Fruit fly (Drosophila melanogaster): ENCODE data around the gene CG17648.

CG17648 gene

DNA sequence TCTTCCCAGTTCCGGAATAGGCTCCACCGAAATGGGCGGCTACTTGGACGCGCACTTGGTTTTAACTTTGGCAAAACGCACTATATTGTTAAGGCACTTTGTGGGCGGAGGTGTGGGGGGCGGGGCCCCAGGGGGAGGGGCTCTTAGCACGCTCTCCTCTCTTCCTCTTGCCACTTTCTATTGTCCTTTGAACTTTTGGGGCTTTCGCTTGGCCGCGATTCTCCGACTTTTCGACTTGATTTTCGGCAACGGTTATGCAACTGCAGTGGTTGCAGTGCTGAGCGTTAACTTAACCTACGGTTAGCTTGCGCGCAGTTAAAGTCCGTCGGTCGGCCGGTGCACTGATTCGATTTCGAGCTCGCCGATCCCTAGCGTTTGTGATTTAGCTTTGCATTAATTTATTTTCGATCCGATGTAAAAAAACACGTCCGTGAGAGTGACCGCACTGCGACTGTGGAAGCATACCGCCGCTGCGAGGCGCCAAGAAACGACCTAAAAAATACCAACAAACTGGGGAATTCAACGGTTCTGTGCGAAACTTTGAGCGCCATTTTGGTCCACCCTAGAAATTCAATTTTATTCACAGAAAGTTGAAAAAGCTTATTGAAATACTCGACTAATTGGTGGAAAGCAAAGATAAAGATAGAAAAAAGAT, 28.0 kb upstream of the CG17648 start, which contains the start of gene Rim2 (continued):
- no peak for TF ChIP-seq dan (GFP tag; IDR thresholded peaks at IDR 0.05)
- peak; percentile 13 for TF ChIP-seq Deaf1 (tag; optimal IDR thresholded peaks at IDR 0.05)
- TF ChIP-seq CG10147 (GFP tag; optimal IDR thresholded peaks at IDR 0.05), result no peak
- no peak for TF ChIP-seq CG4404 (GFP tag; IDR thresholded peaks at IDR 0.05)
- no peak for TF ChIP-seq HLH54F (GFP tag; optimal IDR thresholded peaks at IDR 0.05)
- TF ChIP-seq CHES-1-like (GFP tag; optimal IDR thresholded peaks at IDR 0.05), result peak; percentile 35
- peak; percentile 65 for TF ChIP-seq Sry-δ (GFP tag; optimal IDR thresholded peaks at IDR 0.05)
- no peak for TF ChIP-seq CG7786 (GFP tag; optimal IDR thresholded peaks at IDR 0.05)
- no peak for TF ChIP-seq emc (GFP tag; optimal IDR thresholded peaks at IDR 0.05)
- TF ChIP-seq esg (GFP tag; conservative IDR thresholded peaks at IDR 0.05), result no peak
- TF ChIP-seq Hand (GFP tag; optimal IDR thresholded peaks at IDR 0.05), result no peak
- peak; percentile 27 for TF ChIP-seq CG34376 (GFP tag; optimal IDR thresholded peaks at IDR 0.05)
- no peak for TF ChIP-seq sim (GFP tag; IDR thresholded peaks at IDR 0.05)
- TF ChIP-seq Side (GFP tag; optimal IDR thresholded peaks at IDR 0.05), result no peak
- no peak for TF ChIP-seq CG11456 (GFP tag; IDR thresholded peaks at IDR 0.05)
- TF ChIP-seq chm (GFP tag; IDR thresholded peaks at IDR 0.05), result peak; percentile 68
- no peak for TF ChIP-seq CG15696 (tag; optimal IDR thresholded peaks at IDR 0.05)
- TF ChIP-seq NC2β (GFP tag; optimal IDR thresholded peaks at IDR 0.05), result peak; percentile 15
- TF ChIP-seq CG17385 (GFP tag; optimal IDR thresholded peaks at IDR 0.05), result no peak
- TF ChIP-seq CG2202 (tag; optimal IDR thresholded peaks at IDR 0.05), result no peak
- TF ChIP-seq gsb-n (tag; optimal IDR thresholded peaks at IDR 0.05), result no peak
- TF ChIP-seq CG10321 (GFP tag; IDR thresholded peaks at IDR 0.05), result 0 out of 2 replicates have a peak, but pooled peaks have one; percentile 13
- TF ChIP-seq stwl (tag; optimal IDR thresholded peaks at IDR 0.05), result peak; percentile 79
- no peak for TF ChIP-seq wor (GFP tag; IDR thresholded peaks at IDR 0.05)
- TF ChIP-seq CG4707 (GFP tag; optimal IDR thresholded peaks at IDR 0.05), result no peak
- no peak for TF ChIP-seq Hmx (GFP tag; optimal IDR thresholded peaks at IDR 0.05)
- TF ChIP-seq CG1603 (tag; optimal IDR thresholded peaks at IDR 0.05), result peak; percentile 66
- no peak for TF ChIP-seq CG10959 (GFP tag; IDR thresholded peaks at IDR 0.05)
- peak; percentile 43; the same call in 1 of the 2 replicates for TF ChIP-seq Bgb (GFP tag; IDR thresholded peaks at IDR 0.05; ENCODE audit: partially characterized antibody)
- TF ChIP-seq knrl (GFP tag; IDR thresholded peaks at IDR 0.05; ENCODE audit: partially characterized antibody), result peak; percentile 35; the same call in 1 of the 3 replicates
- TF ChIP-seq hth (optimal IDR thresholded peaks at IDR 0.05), result no peak
- peak; percentile 37 for TF ChIP-seq CG17829 (tag; optimal IDR thresholded peaks at IDR 0.05)
- no peak for TF ChIP-seq kni (GFP tag; optimal IDR thresholded peaks at IDR 0.05)
- no peak for TF ChIP-seq CG1647 (GFP tag; optimal IDR thresholded peaks at IDR 0.05)
- peak; percentile 93 for TF ChIP-seq CG9797 (GFP tag; optimal IDR thresholded peaks at IDR 0.05)
- no peak for TF ChIP-seq CG8765 (GFP tag; IDR thresholded peaks at IDR 0.05)
- TF ChIP-seq ind (GFP tag; optimal IDR thresholded peaks at IDR 0.05), result no peak
- TF ChIP-seq CG3065 (GFP tag; optimal IDR thresholded peaks at IDR 0.05), result no peak
- TF ChIP-seq Xbp1 (GFP tag; optimal IDR thresholded peaks at IDR 0.05), result peak; percentile 24
- TF ChIP-seq CG2712 (tag; optimal IDR thresholded peaks at IDR 0.05), result peak; percentile 47
- peak; percentile 20; the same call in 1 of the 2 replicates for TF ChIP-seq onecut (GFP tag; IDR thresholded peaks at IDR 0.05)
- peak; percentile 23 for TF ChIP-seq zfh2 (GFP tag; optimal IDR thresholded peaks at IDR 0.05)
- no peak for TF ChIP-seq ash1 (GFP tag; optimal IDR thresholded peaks at IDR 0.05)
- no peak for TF ChIP-seq CG7745 (tag; optimal IDR thresholded peaks at IDR 0.05)
- no peak for TF ChIP-seq chif (GFP tag; optimal IDR thresholded peaks at IDR 0.05)
- no peak for TF ChIP-seq Ssrp (tag; optimal IDR thresholded peaks at IDR 0.05)
- TF ChIP-seq slbo (GFP tag; IDR thresholded peaks at IDR 0.05), result 0 out of 2 replicates have a peak, but pooled peaks have one; percentile 31
- no peak for TF ChIP-seq Gug (GFP tag; IDR thresholded peaks at IDR 0.05)
- peak; percentile 84 for TF ChIP-seq Ets97D (GFP tag; optimal IDR thresholded peaks at IDR 0.05)
- TF ChIP-seq CG11560 (tag; IDR thresholded peaks at IDR 0.05), result no peak
- TF ChIP-seq CG2129 (GFP tag; IDR thresholded peaks at IDR 0.05; ENCODE audit: partially characterized antibody), result no peak
